Worm (Caenorhabditis elegans) whole organism, mixed stage, embryonic: Measurements from ENCODE around the gene C26F1.3.

ENCODE experiments used
- mls-2 ChIP-seq: sonication (generic microtip); optimal IDR thresholded peaks from 2 replicates; lab custom pipeline; 2016; ENCODE audit warnings: mild to moderate bottlenecking, missing genetic modification characterization, moderate library complexity, missing compliant biosample characterization
- tbx-8 ChIP-seq: fragments of 200-800 bp; sonication (Bioruptor generic); optimal IDR thresholded peaks from 2 replicates; lab custom pipeline; 2018; ENCODE audit warnings: mild to moderate bottlenecking, missing genetic modification characterization, moderate library complexity, missing compliant biosample characterization

DNA sequence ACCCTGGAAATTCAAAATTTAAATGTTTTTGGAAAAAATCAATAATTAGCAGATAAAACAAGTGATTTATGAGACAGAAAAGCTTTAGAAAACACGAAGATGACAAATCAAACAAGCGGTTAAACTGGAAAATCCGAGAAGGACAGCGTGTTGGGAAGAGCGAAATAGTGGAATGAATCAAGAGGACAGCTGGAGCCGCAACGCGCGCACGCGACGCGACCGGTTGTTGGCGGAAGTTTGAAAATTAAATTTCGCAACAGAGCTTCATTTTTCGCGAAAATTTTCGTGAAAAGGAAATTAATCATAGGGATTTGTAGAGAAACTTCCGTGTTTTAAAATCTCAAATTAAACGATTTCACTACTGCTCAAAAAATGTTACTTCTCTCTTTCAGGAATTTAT, 42.2 kb upstream of the C26F1.3 start, which contains the start of gene clic-1:
- peak; percentile 32 for TF ChIP-seq mls-2 (tag; lab: Kevin White, UChicago)
- TF ChIP-seq tbx-8 (GFP tag; lab: Kevin White, UChicago): no peak
